Fruit fly (Drosophila melanogaster) whole organism, embryonic: ENCODE measurements around the gene Spn28B.
A peak's percentile ranks its signal among the peaks of the same experiment; 100 is the strongest.

Experiments used
- ATbp ChIP-seq: fragments of 200-800 bp; sonication (Bioruptor generic); optimal IDR thresholded peaks from 2 replicates; lab custom pipeline; 2017; ENCODE audit warnings: missing biosample characterization, mild to moderate bottlenecking, missing genetic modification characterization, missing genetic modification reagents
- Asciz ChIP-seq: fragments of 200-800 bp; sonication (Bioruptor generic); optimal IDR thresholded peaks from 2 replicates; lab custom pipeline; 2017; ENCODE audit warnings: missing biosample characterization, mild to moderate bottlenecking, missing genetic modification characterization, missing genetic modification reagents
- Bteb2 ChIP-seq: fragments of 200-800 bp; sonication (Bioruptor generic); optimal IDR thresholded peaks from 2 replicates; lab custom pipeline; 2016; ENCODE audit warnings: missing biosample characterization, missing genetic modification characterization
- CG14965 ChIP-seq: fragments of 200-800 bp; sonication (Bioruptor generic); optimal IDR thresholded peaks from 2 replicates; lab custom pipeline; 2016; ENCODE audit warnings: missing biosample characterization, missing genetic modification characterization, borderline replicate concordance
- CG15269 ChIP-seq: fragments of 200-800 bp; sonication (Bioruptor generic); optimal IDR thresholded peaks from 2 replicates; lab custom pipeline; 2018; ENCODE audit warnings: missing biosample characterization, mild to moderate bottlenecking, missing genetic modification characterization, moderate library complexity
- CG15514 ChIP-seq: fragments of 200-800 bp; sonication (Bioruptor generic); optimal IDR thresholded peaks from 3 replicates; lab custom pipeline; 2017; ENCODE audit warnings: missing biosample characterization, missing genetic modification characterization, mild to moderate bottlenecking, moderate library complexity, missing genetic modification reagents
- CG1647 ChIP-seq: fragments of 200-800 bp; sonication (Bioruptor generic); optimal IDR thresholded peaks from 3 replicates; lab custom pipeline; 2016; ENCODE audit warnings: missing biosample characterization, missing genetic modification characterization
- CG17361 ChIP-seq: fragments of 200-800 bp; sonication (Bioruptor generic); IDR thresholded peaks from 3 replicates; pipeline ENCODE4 v1.3.6; 2022; ENCODE audit warnings: missing biosample characterization, missing genetic modification characterization
- CG17612 ChIP-seq: fragments of 200-800 bp; sonication (Bioruptor generic); IDR thresholded peaks from 2 replicates; pipeline ENCODE4 v1.3.6; 2022; ENCODE audit warnings: missing biosample characterization, missing genetic modification characterization
- CG2120 ChIP-seq: fragments of 200-800 bp; sonication (Bioruptor generic); optimal IDR thresholded peaks from 3 replicates; lab custom pipeline; 2016; ENCODE audit warnings: missing biosample characterization, missing genetic modification characterization
- CG2199 ChIP-seq: fragments of 200-800 bp; sonication (Bioruptor generic); IDR thresholded peaks from 3 replicates; pipeline ENCODE4 v1.3.6; 2022; ENCODE audit warnings: missing biosample characterization, missing genetic modification characterization
- CG30020 ChIP-seq: fragments of 200-800 bp; optimal IDR thresholded peaks from 2 replicates; lab custom pipeline; 2019; ENCODE audit warnings: missing biosample characterization, mild to moderate bottlenecking, missing genetic modification characterization, moderate library complexity
- CG31365 ChIP-seq: fragments of 200-800 bp; sonication (Bioruptor generic); optimal IDR thresholded peaks from 2 replicates; lab custom pipeline; 2018; ENCODE audit warnings: missing biosample characterization, mild to moderate bottlenecking, missing genetic modification characterization
- CG4282 ChIP-seq: fragments of 200-800 bp; sonication (Bioruptor generic); optimal IDR thresholded peaks from 2 replicates; lab custom pipeline; 2016; ENCODE audit warnings: missing biosample characterization, missing genetic modification characterization
- CG5180 ChIP-seq: fragments of 200-800 bp; sonication (Bioruptor generic); optimal IDR thresholded peaks from 3 replicates; lab custom pipeline; 2017; ENCODE audit warnings: missing biosample characterization, missing genetic modification characterization, mild to moderate bottlenecking, moderate library complexity, missing genetic modification reagents
- CG6254 ChIP-seq: fragments of 200-800 bp; sonication (Bioruptor generic); optimal IDR thresholded peaks from 3 replicates; lab custom pipeline; 2017; ENCODE audit warnings: mild to moderate bottlenecking, missing biosample characterization, missing genetic modification reagents, missing genetic modification characterization
- CG6765 ChIP-seq: fragments of 200-800 bp; sonication (Bioruptor generic); optimal IDR thresholded peaks from 3 replicates; lab custom pipeline; 2017; ENCODE audit warnings: missing biosample characterization, mild to moderate bottlenecking, missing genetic modification characterization
- CG6854 ChIP-seq: fragments of 200-800 bp; sonication (Bioruptor generic); optimal IDR thresholded peaks from 3 replicates; lab custom pipeline; 2017; ENCODE audit warnings: missing biosample characterization, mild to moderate bottlenecking, missing genetic modification characterization
- CG7357 ChIP-seq: fragments of 200-800 bp; sonication (Bioruptor generic); IDR thresholded peaks from 3 replicates; pipeline ENCODE4 v1.3.6; 2022; ENCODE audit warnings: missing biosample characterization, missing genetic modification characterization
- CG8388 ChIP-seq: fragments of 200-800 bp; sonication (Bioruptor generic); optimal IDR thresholded peaks from 2 replicates; lab custom pipeline; 2019; ENCODE audit warnings: missing biosample characterization, mild to moderate bottlenecking, missing genetic modification characterization, moderate library complexity
- CG9609 ChIP-seq: fragments of 200-800 bp; sonication (Bioruptor generic); optimal IDR thresholded peaks from 3 replicates; lab custom pipeline; 2016; ENCODE audit warnings: missing biosample characterization, missing genetic modification characterization
- CG9797 ChIP-seq: fragments of 200-800 bp; sonication (Bioruptor generic); optimal IDR thresholded peaks from 3 replicates; lab custom pipeline; 2018; ENCODE audit warnings: missing biosample characterization, mild to moderate bottlenecking, missing genetic modification characterization
- CrebB ChIP-seq: fragments of 200-800 bp; sonication (Bioruptor generic); optimal IDR thresholded peaks from 3 replicates; lab custom pipeline; 2018; ENCODE audit warnings: missing biosample characterization, mild to moderate bottlenecking, missing genetic modification characterization
- Deaf1 ChIP-seq: fragments of 200-800 bp; optimal IDR thresholded peaks from 3 replicates; lab custom pipeline; 2019; ENCODE audit warnings: missing biosample characterization, mild to moderate bottlenecking, missing genetic modification characterization, moderate library complexity
- Dip2 ChIP-seq: fragments of 200-800 bp; sonication (Bioruptor generic); IDR thresholded peaks from 2 replicates; pipeline ENCODE4 v1.3.6; 2022; ENCODE audit warnings: missing biosample characterization, missing genetic modification characterization
- GATAe ChIP-seq: fragments of 200-800 bp; sonication (Bioruptor generic); conservative IDR thresholded peaks from 2 replicates; pipeline ENCODE4 v1.3.6; 2022; ENCODE audit warnings: missing biosample characterization, missing genetic modification characterization
- HHEX ChIP-seq: fragments of 200-800 bp; sonication (Bioruptor generic); optimal IDR thresholded peaks from 3 replicates; lab custom pipeline; 2017; ENCODE audit warnings: missing biosample characterization, mild to moderate bottlenecking, missing genetic modification characterization, missing genetic modification reagents
- Hr39 ChIP-seq: fragments of >200 bp; optimal IDR thresholded peaks from 2 replicates; lab custom pipeline; 2017
- Jarid2 ChIP-seq: fragments of 200-800 bp; sonication (Bioruptor generic); optimal IDR thresholded peaks from 3 replicates; lab custom pipeline; 2017; ENCODE audit warnings: mild to moderate bottlenecking, missing biosample characterization, missing genetic modification reagents, missing genetic modification characterization
- Max ChIP-seq: fragments of 200-800 bp; sonication (Bioruptor generic); optimal IDR thresholded peaks from 2 replicates; lab custom pipeline; 2016; ENCODE audit warnings: missing biosample characterization, mild to moderate bottlenecking, missing genetic modification characterization
- NC2β ChIP-seq: fragments of 200-800 bp; sonication (Bioruptor generic); optimal IDR thresholded peaks from 2 replicates; lab custom pipeline; 2016; ENCODE audit warnings: missing biosample characterization, missing genetic modification characterization
- Nf-YA ChIP-seq: fragments of 200-800 bp; sonication (Bioruptor generic); IDR thresholded peaks from 2 replicates; pipeline ENCODE4 v1.3.6; 2022; ENCODE audit warnings: missing biosample characterization, missing genetic modification characterization
- Ptx1 ChIP-seq: fragments of 200-800 bp; sonication (Bioruptor generic); IDR thresholded peaks from 2 replicates; pipeline ENCODE4 v1.3.6; 2022; ENCODE audit warnings: missing biosample characterization, missing genetic modification characterization
- Sin3A ChIP-seq: fragments of >200 bp; optimal IDR thresholded peaks from 2 replicates; lab custom pipeline; 2018
- Spps ChIP-seq: fragments of 200-800 bp; sonication (Bioruptor generic); optimal IDR thresholded peaks from 2 replicates; lab custom pipeline; 2018; ENCODE audit warnings: missing biosample characterization, mild to moderate bottlenecking, missing genetic modification characterization
- bsh ChIP-seq, 2 experiments: fragments of 200-800 bp; sonication (Bioruptor generic); optimal IDR thresholded peaks; 2 replicates each; lab custom pipeline; 2017 to 2018; ENCODE audit warnings: mild to moderate bottlenecking in 2 of 2, missing biosample characterization in 2 of 2, missing genetic modification characterization in 2 of 2, moderate library complexity in 1 of 2
- cg ChIP-seq: fragments of 200-800 bp; sonication (Bioruptor generic); optimal IDR thresholded peaks from 3 replicates; lab custom pipeline; 2019; ENCODE audit warnings: missing biosample characterization, mild to moderate bottlenecking, missing genetic modification characterization, moderate library complexity
- ci ChIP-seq: fragments of 200-800 bp; sonication (Bioruptor generic); IDR thresholded peaks from 3 replicates; pipeline ENCODE4 v1.3.6; 2022; ENCODE audit warnings: missing biosample characterization, missing genetic modification characterization
- dati ChIP-seq: fragments of 200-800 bp; sonication (Bioruptor generic); IDR thresholded peaks from 2 replicates; pipeline ENCODE4 v1.3.6; 2022; ENCODE audit warnings: missing biosample characterization, missing genetic modification characterization
- fd102C ChIP-seq: fragments of 200-800 bp; sonication (Bioruptor generic); optimal IDR thresholded peaks from 2 replicates; lab custom pipeline; 2018; ENCODE audit warnings: missing biosample characterization, mild to moderate bottlenecking, missing genetic modification characterization, moderate library complexity
- ftz-f1 ChIP-seq: fragments of 200-800 bp; sonication (Bioruptor generic); optimal IDR thresholded peaks from 2 replicates; lab custom pipeline; 2016; ENCODE audit warnings: missing biosample characterization, missing genetic modification characterization
- her ChIP-seq: fragments of 200-800 bp; sonication (Bioruptor generic); optimal IDR thresholded peaks from 2 replicates; lab custom pipeline; 2016; ENCODE audit warnings: missing biosample characterization, missing genetic modification characterization
- jigr1 ChIP-seq: fragments of 200-800 bp; sonication (Bioruptor generic); IDR thresholded peaks from 3 replicates; pipeline ENCODE4 v1.3.6; 2022; ENCODE audit warnings: missing biosample characterization, missing genetic modification characterization
- nerfin-2 ChIP-seq: fragments of 200-800 bp; sonication (Bioruptor generic); IDR thresholded peaks from 2 replicates; pipeline ENCODE4 v1.3.6; 2022; ENCODE audit warnings: missing biosample characterization, missing genetic modification characterization; ENCODE audit not compliant: partially characterized antibody
- nmo ChIP-seq: fragments of 200-800 bp; sonication (Bioruptor generic); optimal IDR thresholded peaks from 2 replicates; lab custom pipeline; 2018; ENCODE audit warnings: missing biosample characterization, mild to moderate bottlenecking, missing genetic modification characterization, moderate library complexity
- pb ChIP-seq: fragments of 200-800 bp; sonication (Bioruptor generic); optimal IDR thresholded peaks from 3 replicates; lab custom pipeline; 2016; ENCODE audit warnings: missing biosample characterization, missing genetic modification characterization
- pzg ChIP-seq: fragments of 200-800 bp; sonication (Bioruptor generic); optimal IDR thresholded peaks from 3 replicates; lab custom pipeline; 2018; ENCODE audit warnings: missing biosample characterization, mild to moderate bottlenecking, missing genetic modification characterization, moderate library complexity
- sisA ChIP-seq: fragments of 200-800 bp; sonication (Bioruptor generic); IDR thresholded peaks from 2 replicates; pipeline ENCODE4 v1.3.6; 2022; ENCODE audit warnings: missing biosample characterization, missing genetic modification characterization
- sna ChIP-seq: fragments of 200-800 bp; sonication (Bioruptor generic); IDR thresholded peaks from 2 replicates; pipeline ENCODE4 v1.3.6; 2022; ENCODE audit warnings: missing biosample characterization, missing genetic modification characterization; ENCODE audit not compliant: partially characterized antibody
- sug ChIP-seq: fragments of 200-800 bp; optimal IDR thresholded peaks from 2 replicates; lab custom pipeline; 2019; ENCODE audit warnings: missing biosample characterization, mild to moderate bottlenecking, missing genetic modification characterization, moderate library complexity
- vfl ChIP-seq: fragments of 200-800 bp; sonication (Bioruptor generic); optimal IDR thresholded peaks from 2 replicates; lab custom pipeline; 2016; ENCODE audit warnings: missing biosample characterization, missing genetic modification characterization

The Spn28B gene

DNA sequence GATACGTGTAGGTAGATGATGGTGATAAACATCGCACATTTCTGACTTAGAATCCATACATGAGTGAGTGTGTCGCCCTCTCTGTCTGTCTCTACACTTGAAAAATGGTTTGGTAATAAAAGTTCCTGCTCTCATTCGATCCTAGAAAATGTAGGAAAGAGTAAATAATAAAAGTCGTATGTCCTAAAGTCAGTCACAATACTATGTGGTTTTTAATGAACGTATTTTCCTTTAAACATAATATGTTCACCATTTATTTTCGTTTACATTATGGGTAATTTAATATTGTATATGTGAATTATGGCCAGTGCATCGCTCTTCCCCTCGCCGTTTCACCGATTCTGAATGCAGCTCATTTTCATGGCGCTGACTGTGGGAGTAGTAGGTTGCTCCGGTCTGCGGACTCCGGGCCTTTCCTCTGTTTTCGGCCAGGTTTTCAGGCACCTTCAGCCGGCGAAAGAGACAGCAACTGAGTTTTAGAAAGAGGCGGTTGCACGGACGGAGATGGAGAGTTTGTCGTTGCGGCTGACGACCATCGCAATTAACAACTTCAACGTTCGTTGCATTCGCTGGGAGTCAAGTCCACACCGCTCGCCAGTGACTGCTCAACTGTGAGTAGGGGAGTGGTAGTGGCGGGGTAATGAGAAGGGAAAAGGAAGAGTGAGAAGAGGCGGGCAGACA is 48.9 kb upstream of the Spn28B start (continued):
- TF ChIP-seq CG6765: no peak
- TF ChIP-seq ci (GFP tag; lab: Robert Waterston, UW): no peak
- no peak for TF ChIP-seq GATAe (GFP tag; lab: Robert Waterston, UW)
- TF ChIP-seq CG8388 (GFP tag; lab: Kevin White, UChicago): peak; percentile 44
- peak; percentile 25 for TF ChIP-seq Asciz (GFP tag; lab: Kevin White, UChicago)
- TF ChIP-seq Hr39 (lab: Kevin White, UChicago): no peak
- TF ChIP-seq CG5180 (GFP tag; lab: Kevin White, UChicago): no peak
- no peak for TF ChIP-seq CG9797 (GFP tag; lab: Kevin White, UChicago)
- TF ChIP-seq fd102C (GFP tag; lab: Kevin White, UChicago): peak; percentile 43
- TF ChIP-seq Spps (tag; lab: Kevin White, UChicago): peak; percentile 73
- no peak for TF ChIP-seq NC2β
- TF ChIP-seq dati (GFP tag; lab: Robert Waterston, UW): no peak
- peak; percentile 68 for TF ChIP-seq nmo (GFP tag; lab: Kevin White, UChicago)
- TF ChIP-seq Jarid2 (GFP tag; lab: Kevin White, UChicago): no peak
- no peak for TF ChIP-seq sug (tag; lab: Kevin White, UChicago)
- no peak for TF ChIP-seq CG1647 (GFP tag; lab: Kevin White, UChicago)
- no peak for TF ChIP-seq her
- TF ChIP-seq CG17361 (GFP tag; lab: Robert Waterston, UW): peak; percentile 69
- peak; percentile 20 for TF ChIP-seq ATbp (GFP tag; lab: Kevin White, UChicago)
- no peak for TF ChIP-seq Sin3A
- no peak for TF ChIP-seq CG15269 (tag; lab: Kevin White, UChicago)
- no peak for TF ChIP-seq CG4282
- no peak for TF ChIP-seq ftz-f1 (GFP tag; lab: Kevin White, UChicago)
- no peak for TF ChIP-seq CG14965
- TF ChIP-seq vfl (GFP tag; lab: Kevin White, UChicago): no peak
- no peak for TF ChIP-seq cg (GFP tag; lab: Kevin White, UChicago)
- TF ChIP-seq pb (GFP tag; lab: Kevin White, UChicago): no peak
- no peak for TF ChIP-seq Nf-YA
- no peak for TF ChIP-seq Ptx1 (GFP tag; lab: Robert Waterston, UW)
- no peak for TF ChIP-seq Dip2 (GFP tag; lab: Robert Waterston, UW)
- TF ChIP-seq CG15514 (GFP tag; lab: Kevin White, UChicago): no peak
- no peak for TF ChIP-seq CG17612 (GFP tag; lab: Robert Waterston, UW)
- no peak for TF ChIP-seq nerfin-2 (GFP tag; lab: Robert Waterston, UW)
- TF ChIP-seq jigr1 (GFP tag; lab: Robert Waterston, UW): no peak
- peak in 1 of 2 experiments; percentile 78 for TF ChIP-seq bsh (GFP tag; optimal IDR thresholded peaks at IDR 0.05; lab: Kevin White, UChicago)
- TF ChIP-seq CG6254: peak; percentile 65
- TF ChIP-seq CrebB (tag; lab: Kevin White, UChicago): no peak
- no peak for TF ChIP-seq HHEX (GFP tag; lab: Kevin White, UChicago)
- no peak for TF ChIP-seq CG6854
- no peak for TF ChIP-seq Bteb2 (GFP tag; lab: Kevin White, UChicago)
- no peak for TF ChIP-seq CG31365 (tag; lab: Kevin White, UChicago)
- no peak for TF ChIP-seq Max (GFP tag; lab: Kevin White, UChicago)
- TF ChIP-seq CG7357 (GFP tag; lab: Robert Waterston, UW): no peak
- TF ChIP-seq CG2120 (GFP tag; lab: Kevin White, UChicago): no peak
- TF ChIP-seq CG9609: no peak
- TF ChIP-seq pzg (GFP tag; lab: Kevin White, UChicago): no peak
- peak; percentile 60; the same call in 2 of the 3 replicates for TF ChIP-seq CG2199 (GFP tag; lab: Robert Waterston, UW)
- no peak for TF ChIP-seq Deaf1 (tag; lab: Kevin White, UChicago)
- no peak for TF ChIP-seq sna (GFP tag; lab: Robert Waterston, UW)
- peak; percentile 8; the same call in 1 of the 2 replicates for TF ChIP-seq sisA (GFP tag; lab: Robert Waterston, UW)
- no peak for TF ChIP-seq CG30020 (tag; lab: Kevin White, UChicago)
